Fruit fly (Drosophila melanogaster) whole organism: ENCODE measurements around the gene hzg.

ENCODE experiments used
- CG8478 ChIP-seq: fragments of >200 bp; optimal IDR thresholded peaks from 2 replicates; lab custom pipeline; 2018; ENCODE audit warnings: inconsistent platforms
- Dll ChIP-seq: fragments of >200 bp; optimal IDR thresholded peaks from 2 replicates; lab custom pipeline; 2017
- EcR ChIP-seq, 2 experiments: fragments of >200 bp; optimal IDR thresholded peaks; 2 replicates each; lab custom pipeline; 2017; ENCODE audit warnings: missing biosample characterization in 2 of 2, missing genetic modification characterization in 2 of 2, missing genetic modification reagents in 2 of 2
- pan ChIP-seq: fragments of >200 bp; optimal IDR thresholded peaks from 2 replicates; lab custom pipeline; 2017
- psq ChIP-seq: fragments of >200 bp; optimal IDR thresholded peaks from 2 replicates; lab custom pipeline; 2017
- usp ChIP-seq: fragments of >200 bp; optimal IDR thresholded peaks from 2 replicates; lab custom pipeline; 2017; ENCODE audit warnings: missing biosample characterization, missing genetic modification characterization, mixed read lengths

hzg gene

dm6 chr3L:16004401-16005237 is at the start of gene hzg, which contains the start of gene mRpS31:
Gene hzg, minus strand, starts transcription at chr3L:16004736.
Gene mRpS31, plus strand, starts transcription at chr3L:16005193.
- no peak for TF ChIP-seq usp
- TF ChIP-seq psq (lab: Kevin White, UChicago), result no peak

dm6 chr3L:16054095-16054494 is 49.6 kb upstream of the hzg start:
- no peak for TF ChIP-seq psq (lab: Kevin White, UChicago)
- TF ChIP-seq usp, result no peak
- no peak for TF ChIP-seq CG8478
- TF ChIP-seq EcR (GFP tag; optimal IDR thresholded peaks at IDR 0.05; lab: Kevin White, UChicago), result no peak
- no peak for TF ChIP-seq Dll (lab: Kevin White, UChicago)
- TF ChIP-seq pan (lab: Kevin White, UChicago), result no peak

dm6 chr3L:16053026-16053556 is 48.6 kb upstream of the hzg start:
- no peak for TF ChIP-seq pan (lab: Kevin White, UChicago)
- TF ChIP-seq usp, result no peak
- no peak for TF ChIP-seq CG8478
- TF ChIP-seq EcR (GFP tag; optimal IDR thresholded peaks at IDR 0.05; lab: Kevin White, UChicago), result no peak
- no peak for TF ChIP-seq psq (lab: Kevin White, UChicago)
- no peak for TF ChIP-seq Dll (lab: Kevin White, UChicago)

dm6 chr3L:16052145-16053025 is 47.8 kb upstream of the hzg start:
- TF ChIP-seq psq (lab: Kevin White, UChicago) (no peak), CG8478 (peak; percentile 99), EcR (GFP tag; optimal IDR thresholded peaks at IDR 0.05; lab: Kevin White, UChicago) (no peak), Dll (lab: Kevin White, UChicago) (peak; percentile 84), usp (no peak), pan (lab: Kevin White, UChicago) (peak; percentile 66)

- TF ChIP-seq usp (no peak), pan (lab: Kevin White, UChicago) (no peak), CG8478 (no peak), EcR (GFP tag; optimal IDR thresholded peaks at IDR 0.05; lab: Kevin White, UChicago) (no peak), Dll (lab: Kevin White, UChicago) (no peak), psq (lab: Kevin White, UChicago) (no peak)
Measured at dm6 chr3L:16051719-16052122, 47.2 kb upstream of the hzg start, which contains the start of gene Mbs. Gene Mbs, plus strand, starts transcription at chr3L:16051959.

- no peak for TF ChIP-seq EcR (GFP tag; optimal IDR thresholded peaks at IDR 0.05; lab: Kevin White, UChicago)
- no peak for TF ChIP-seq pan (lab: Kevin White, UChicago)
- TF ChIP-seq CG8478, result no peak
- TF ChIP-seq usp, result no peak
- no peak for TF ChIP-seq Dll (lab: Kevin White, UChicago)
- TF ChIP-seq psq (lab: Kevin White, UChicago), result no peak
Measured at dm6 chr3L:16050887-16051258, 46.3 kb upstream of the hzg start, which contains the start of gene Diap1. Gene Diap1, minus strand, starts transcription at chr3L:16051034.

dm6 chr3L:16049955-16050886 is 45.7 kb upstream of the hzg start:
- TF ChIP-seq pan (lab: Kevin White, UChicago), result no peak
- no peak for TF ChIP-seq CG8478
- TF ChIP-seq EcR (GFP tag; optimal IDR thresholded peaks at IDR 0.05; lab: Kevin White, UChicago), result no peak
- no peak for TF ChIP-seq psq (lab: Kevin White, UChicago)
- no peak for TF ChIP-seq Dll (lab: Kevin White, UChicago)
- TF ChIP-seq usp, result no peak

- TF ChIP-seq usp, result no peak
Measured at dm6 chr3L:16048722-16049459, 44.4 kb upstream of the hzg start.

dm6 chr3L:16048086-16048485 is 43.5 kb upstream of the hzg start:
- TF ChIP-seq psq (lab: Kevin White, UChicago), result no peak
- no peak for TF ChIP-seq EcR (GFP tag; optimal IDR thresholded peaks at IDR 0.05; lab: Kevin White, UChicago)
- TF ChIP-seq Dll (lab: Kevin White, UChicago), result no peak
- TF ChIP-seq usp, result no peak
- TF ChIP-seq pan (lab: Kevin White, UChicago), result no peak

dm6 chr3L:16047105-16047504 is 42.6 kb upstream of the hzg start:
- TF ChIP-seq pan (lab: Kevin White, UChicago), result no peak
- TF ChIP-seq Dll (lab: Kevin White, UChicago), result peak; percentile 78
- TF ChIP-seq EcR (GFP tag; optimal IDR thresholded peaks at IDR 0.05; lab: Kevin White, UChicago), result peak in 1 of 2 experiments; percentile 69
